Worm (Caenorhabditis elegans) whole organism, L2 larva: Measurements from ENCODE around the gene jmjd-5.

Experiments
- C34F6.9 ChIP-seq: fragments of 150-350 bp; optimal IDR thresholded peaks from 2 replicates; lab custom pipeline; 2014; ENCODE audit warnings: missing biosample characterization, missing genetic modification characterization
- F13H6.1 ChIP-seq: sonication (generic microtip); optimal IDR thresholded peaks from 2 replicates; lab custom pipeline; 2016; ENCODE audit warnings: missing genetic modification characterization, missing compliant biosample characterization
- R02D3.7 ChIP-seq: fragments of 150-350 bp; optimal IDR thresholded peaks from 2 replicates; lab custom pipeline; 2014; ENCODE audit warnings: missing biosample characterization, missing genetic modification characterization
- ZK546.5 ChIP-seq: sonication (generic microtip); optimal IDR thresholded peaks from 2 replicates; lab custom pipeline; 2017; ENCODE audit warnings: missing biosample characterization, missing genetic modification characterization
- ama-1 ChIP-seq: fragments of 150-350 bp; optimal IDR thresholded peaks from 2 replicates; lab custom pipeline; 2018; ENCODE audit warnings: inconsistent platforms
- blmp-1 ChIP-seq: sonication (generic microtip); optimal IDR thresholded peaks from 2 replicates; lab custom pipeline; 2017; ENCODE audit warnings: missing genetic modification characterization, mild to moderate bottlenecking, missing compliant biosample characterization, antibody characterized with exemption, moderate library complexity; ENCODE audit not compliant: insufficient read depth
- ceh-16 ChIP-seq: fragments of 150-350 bp; optimal IDR thresholded peaks from 2 replicates; lab custom pipeline; 2014; ENCODE audit warnings: missing biosample characterization, missing genetic modification characterization
- ceh-82 ChIP-seq: fragments of 150-350 bp; optimal IDR thresholded peaks from 2 replicates; lab custom pipeline; 2014; ENCODE audit warnings: missing biosample characterization, missing genetic modification characterization
- crh-2 ChIP-seq: sonication (generic microtip); optimal IDR thresholded peaks from 2 replicates; lab custom pipeline; 2017; ENCODE audit warnings: missing biosample characterization, missing genetic modification characterization
- elt-1 ChIP-seq: fragments of 150-350 bp; optimal IDR thresholded peaks from 2 replicates; lab custom pipeline; 2014; ENCODE audit warnings: missing biosample characterization, missing genetic modification characterization
- elt-3 ChIP-seq: sonication (generic microtip); optimal IDR thresholded peaks from 2 replicates; lab custom pipeline; 2017; ENCODE audit warnings: missing biosample characterization, missing genetic modification characterization
- fos-1 ChIP-seq: fragments of 150-350 bp; optimal IDR thresholded peaks from 2 replicates; lab custom pipeline; 2014; ENCODE audit warnings: missing biosample characterization, missing genetic modification characterization
- gmeb-1 ChIP-seq: fragments of 150-350 bp; optimal IDR thresholded peaks from 2 replicates; lab custom pipeline; 2014; ENCODE audit warnings: missing biosample characterization, missing genetic modification characterization
- lin-11 ChIP-seq: fragments of 150-350 bp; sonication (generic microtip); optimal IDR thresholded peaks from 2 replicates; lab custom pipeline; 2014; ENCODE audit warnings: missing biosample characterization, missing genetic modification characterization, inconsistent platforms, mixed read lengths
- lin-39 ChIP-seq: fragments of 150-350 bp; optimal IDR thresholded peaks from 2 replicates; lab custom pipeline; 2014; ENCODE audit warnings: missing biosample characterization, missing genetic modification reagents, missing genetic modification characterization
- lsy-2 ChIP-seq, 2 experiments: fragments of 150-350 bp in 1 of 2; sonication (generic microtip) in 1 of 2; optimal IDR thresholded peaks; 2 replicates each; lab custom pipeline; 2014 to 2017; ENCODE audit warnings: missing biosample characterization in 2 of 2, missing genetic modification characterization in 2 of 2
- nhr-10 ChIP-seq: sonication (generic microtip); optimal IDR thresholded peaks from 2 replicates; lab custom pipeline; 2017; ENCODE audit warnings: missing biosample characterization, missing genetic modification characterization
- nhr-12 ChIP-seq: fragments of 150-350 bp; optimal IDR thresholded peaks from 2 replicates; lab custom pipeline; 2014; ENCODE audit warnings: missing biosample characterization, missing genetic modification characterization
- nhr-129 ChIP-seq: fragments of 150-350 bp; optimal IDR thresholded peaks from 2 replicates; lab custom pipeline; 2014; ENCODE audit warnings: missing biosample characterization, missing genetic modification characterization
- nhr-21 ChIP-seq: fragments of 150-350 bp; optimal IDR thresholded peaks from 2 replicates; lab custom pipeline; 2014; ENCODE audit warnings: missing biosample characterization, missing genetic modification characterization
- nhr-25 ChIP-seq: fragments of 150-350 bp; sonication (generic microtip); optimal IDR thresholded peaks from 3 replicates; lab custom pipeline; 2014; ENCODE audit warnings: missing biosample characterization, missing genetic modification characterization
- nhr-6 ChIP-seq: fragments of 150-350 bp; optimal IDR thresholded peaks from 2 replicates; lab custom pipeline; 2014; ENCODE audit warnings: missing biosample characterization, missing genetic modification characterization
- peb-1 ChIP-seq: fragments of 150-350 bp; optimal IDR thresholded peaks from 2 replicates; lab custom pipeline; 2014; ENCODE audit warnings: missing biosample characterization, missing genetic modification characterization
- sem-4 ChIP-seq: fragments of 150-350 bp; optimal IDR thresholded peaks from 2 replicates; lab custom pipeline; 2014; ENCODE audit warnings: missing biosample characterization, missing genetic modification reagents, missing genetic modification characterization
- sma-3 ChIP-seq: sonication (generic microtip); optimal IDR thresholded peaks from 2 replicates; lab custom pipeline; 2016; ENCODE audit warnings: missing genetic modification reagents, missing genetic modification characterization, missing compliant biosample characterization
- sma-9 ChIP-seq, 2 experiments: fragments of 150-350 bp in 1 of 2; sonication (generic microtip) in 1 of 2; optimal IDR thresholded peaks; 2 replicates each; lab custom pipeline; 2014 to 2016; ENCODE audit warnings: missing genetic modification characterization in 2 of 2, mild to moderate bottlenecking in 1 of 2, missing biosample characterization in 1 of 2, missing compliant biosample characterization in 1 of 2, missing genetic modification reagents in 1 of 2, moderate library complexity in 1 of 2
- snpc-4 ChIP-seq: fragments of 150-350 bp; optimal IDR thresholded peaks from 2 replicates; lab custom pipeline; 2014; ENCODE audit warnings: missing biosample characterization, missing genetic modification characterization
- unc-55 ChIP-seq: fragments of 150-350 bp; sonication (generic microtip); optimal IDR thresholded peaks from 3 replicates; lab custom pipeline; 2014; ENCODE audit warnings: missing biosample characterization, missing genetic modification reagents, missing genetic modification characterization
- zag-1 ChIP-seq: fragments of 150-350 bp; optimal IDR thresholded peaks from 2 replicates; lab custom pipeline; 2014; ENCODE audit warnings: missing biosample characterization, missing genetic modification characterization
- ztf-11 ChIP-seq: sonication (generic microtip); optimal IDR thresholded peaks from 2 replicates; lab custom pipeline; 2017; ENCODE audit warnings: missing biosample characterization, missing genetic modification characterization
- ztf-4 ChIP-seq: fragments of 150-350 bp; optimal IDR thresholded peaks from 2 replicates; lab custom pipeline; 2014; ENCODE audit warnings: missing biosample characterization, missing genetic modification characterization

Gene jmjd-5

DNA sequence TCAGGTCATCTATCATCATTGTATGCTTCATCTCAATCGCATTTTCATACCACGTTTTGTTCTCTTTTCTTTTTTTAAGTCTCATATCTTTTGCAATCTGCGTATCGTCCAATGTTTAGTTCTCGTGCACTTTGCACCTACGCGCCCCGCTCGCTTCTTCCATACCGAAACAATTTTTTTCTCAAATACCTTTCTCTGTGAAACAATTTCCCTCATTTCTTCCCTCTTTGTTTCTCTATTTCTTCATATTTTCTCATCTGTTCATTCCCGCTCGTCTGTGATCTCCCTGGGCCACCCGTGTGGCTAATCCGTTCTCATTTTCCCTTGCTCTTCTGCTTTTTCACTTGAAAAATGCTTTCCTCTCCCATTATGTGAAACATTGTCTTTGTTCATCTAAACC lies 13.0 kb downstream of the jmjd-5 start:
- TF ChIP-seq nhr-129 (tag; lab: Kevin White, UChicago) (peak; percentile 65), fos-1 (peak; percentile 37), sma-9 (GFP tag; optimal IDR thresholded peaks at IDR 0.05; lab: Kevin White, UChicago) (peak; percentile 66), sma-9 (tag; optimal IDR thresholded peaks at IDR 0.05; lab: Kevin White, UChicago) (no peak), unc-55 (GFP tag; lab: Kevin White, UChicago) (peak; percentile 38), lsy-2 (tag; optimal IDR thresholded peaks at IDR 0.05; lab: Kevin White, UChicago) (peak in 1 of 2 experiments; percentile 27), C34F6.9 (tag; lab: Kevin White, UChicago) (peak; percentile 4), sem-4 (tag; lab: Kevin White, UChicago) (no peak), crh-2 (tag; lab: Kevin White, UChicago) (no peak), F13H6.1 (tag; lab: Kevin White, UChicago) (peak; percentile 53), lin-39 (tag; lab: Kevin White, UChicago) (no peak)

DNA sequence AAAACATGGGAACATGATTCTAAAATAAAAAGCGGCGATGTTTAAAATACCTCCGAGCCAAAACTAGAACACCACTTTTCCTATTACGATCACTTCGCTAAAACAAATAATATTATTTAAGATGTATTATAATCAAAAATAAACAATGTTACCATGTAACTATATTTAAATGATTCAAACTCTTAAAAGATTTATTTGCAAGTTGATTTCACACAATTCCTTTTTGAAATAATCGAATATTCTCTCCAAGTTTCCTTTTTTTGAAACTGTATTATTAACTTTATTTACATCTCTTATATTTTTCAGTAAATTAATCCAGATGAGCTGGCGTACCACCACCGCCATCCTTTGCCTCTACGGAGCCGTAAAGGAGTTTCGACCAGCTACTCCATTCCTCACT lies 13.9 kb downstream of the jmjd-5 start, which contains the start of gene folt-1:
Gene folt-1, plus strand, starts transcription at position 301 of the 400 bp plus-strand sequence.
- TF ChIP-seq crh-2 (tag; lab: Kevin White, UChicago) (no peak), ZK546.5 (tag; lab: Kevin White, UChicago) (no peak), unc-55 (GFP tag; lab: Kevin White, UChicago) (no peak), nhr-12 (no peak), nhr-129 (tag; lab: Kevin White, UChicago) (no peak), nhr-10 (tag; lab: Kevin White, UChicago) (no peak), ceh-82 (tag; lab: Kevin White, UChicago) (no peak), ceh-16 (no peak), gmeb-1 (tag; lab: Kevin White, UChicago) (no peak), peb-1 (no peak), zag-1 (no peak), blmp-1 (tag; lab: Kevin White, UChicago) (no peak), ztf-4 (no peak)

DNA sequence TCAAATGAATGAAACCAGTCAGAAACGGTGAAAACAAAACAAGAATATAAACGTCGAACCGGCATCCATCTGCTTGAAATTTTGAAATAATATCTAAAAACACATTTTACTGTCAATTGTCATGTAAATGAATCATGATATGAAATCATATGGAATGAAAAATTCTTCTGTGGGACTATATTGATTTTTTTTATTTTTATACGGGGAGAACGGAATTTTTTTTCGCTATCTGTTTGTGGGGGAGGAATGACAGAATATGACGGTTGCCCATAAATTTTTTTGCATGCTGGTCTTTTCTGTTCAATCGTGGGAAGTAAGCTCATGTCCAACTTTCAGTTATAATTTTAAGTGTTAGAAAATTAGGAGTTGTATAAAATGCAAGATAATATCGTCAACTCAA lies 17.4 kb downstream of the jmjd-5 start, which contains the start of gene C06H2.7:
Gene C06H2.7, minus strand, starts transcription at position 101 of the 400 bp plus-strand sequence.
- TF ChIP-seq fos-1 (no peak), nhr-21 (tag; lab: Kevin White, UChicago) (no peak), elt-1 (tag; lab: Kevin White, UChicago) (no peak), R02D3.7 (no peak), ztf-4 (no peak), lsy-2 (tag; optimal IDR thresholded peaks at IDR 0.05; lab: Kevin White, UChicago) (no peak), F13H6.1 (tag; lab: Kevin White, UChicago) (no peak), unc-55 (GFP tag; lab: Kevin White, UChicago) (no peak), peb-1 (no peak), crh-2 (tag; lab: Kevin White, UChicago) (no peak), ceh-82 (tag; lab: Kevin White, UChicago) (no peak), nhr-6 (tag; lab: Kevin White, UChicago) (no peak), snpc-4 (tag; lab: Kevin White, UChicago) (no peak), lin-11 (tag; lab: Kevin White, UChicago) (no peak), elt-3 (tag; lab: Kevin White, UChicago) (no peak)

- TF ChIP-seq sma-3 (GFP tag; lab: Kevin White, UChicago), result peak; percentile 72
- TF ChIP-seq ztf-11 (tag; lab: Kevin White, UChicago), result no peak
- no peak for TF ChIP-seq sem-4 (tag; lab: Kevin White, UChicago)
- peak; percentile 37 for TF ChIP-seq sma-9 (GFP tag; optimal IDR thresholded peaks at IDR 0.05; lab: Kevin White, UChicago)
- no peak for TF ChIP-seq sma-9 (tag; optimal IDR thresholded peaks at IDR 0.05; lab: Kevin White, UChicago)
- TF ChIP-seq ama-1 (lab: Kevin White, UChicago), result peak; percentile 94
- no peak for TF ChIP-seq nhr-12
- no peak for TF ChIP-seq C34F6.9 (tag; lab: Kevin White, UChicago)
- TF ChIP-seq nhr-25 (tag; lab: Kevin White, UChicago), result peak; percentile 87
- peak; percentile 28 for TF ChIP-seq blmp-1 (tag; lab: Kevin White, UChicago)
- TF ChIP-seq fos-1, result no peak
- no peak for TF ChIP-seq nhr-10 (tag; lab: Kevin White, UChicago)
- peak; percentile 4 for TF ChIP-seq crh-2 (tag; lab: Kevin White, UChicago)
- TF ChIP-seq, all 48 proteins: peak for 6
Measured at ce11 chrV:11146958-11147779, 19.9 kb downstream of the jmjd-5 start, which contains the start of the genes T19C4.24 and nlp-33. Gene T19C4.24, minus strand, starts transcription at chrV:11147008. Gene nlp-33, plus strand, starts transcription at chrV:11147346.
